Worm (Caenorhabditis elegans) whole organism, midembryonic: ENCODE results near the gene srr-6.

Experiments used
- T22C8.4 ChIP-seq: fragments of 200-800 bp; sonication (Bioruptor generic); IDR thresholded peaks from 2 replicates; pipeline ENCODE4 v1.3.6; 2022; ENCODE audit warnings: missing genetic modification characterization, missing compliant biosample characterization
- cog-1 ChIP-seq: sonication (generic microtip); optimal IDR thresholded peaks from 2 replicates; lab custom pipeline; 2016; ENCODE audit warnings: missing genetic modification characterization, missing compliant biosample characterization
- flt-1 ChIP-seq: fragments of 200-800 bp; sonication (Bioruptor generic); IDR thresholded peaks from 2 replicates; pipeline ENCODE4 v1.3.6; 2022; ENCODE audit warnings: missing genetic modification characterization, missing compliant biosample characterization
- klf-2 ChIP-seq: fragments of 200-800 bp; sonication (Bioruptor generic); conservative IDR thresholded peaks from 2 replicates; pipeline ENCODE4 v1.3.6; 2022; ENCODE audit warnings: missing genetic modification reagents, missing genetic modification characterization, missing compliant biosample characterization
- med-1 ChIP-seq: sonication (generic microtip); optimal IDR thresholded peaks from 2 replicates; lab custom pipeline; 2017; ENCODE audit warnings: missing genetic modification characterization, mild to moderate bottlenecking, missing compliant biosample characterization, antibody characterized with exemption, missing genetic modification reagents; ENCODE audit not compliant: insufficient read depth
- ref-1 ChIP-seq: fragments of 200-800 bp; sonication (Bioruptor generic); conservative IDR thresholded peaks from 2 replicates; pipeline ENCODE4 v1.3.6; 2022; ENCODE audit warnings: missing genetic modification reagents, missing genetic modification characterization, missing compliant biosample characterization
- tab-1 ChIP-seq: fragments of 200-800 bp; sonication (Bioruptor generic); IDR thresholded peaks from 2 replicates; pipeline ENCODE4 v1.3.6; 2022; ENCODE audit warnings: missing genetic modification characterization, missing compliant biosample characterization
- ztf-23 ChIP-seq: fragments of 200-800 bp; sonication (Bioruptor generic); IDR thresholded peaks from 2 replicates; pipeline ENCODE4 v1.3.6; 2022; ENCODE audit warnings: missing genetic modification reagents, missing genetic modification characterization, missing compliant biosample characterization
- ztf-29 ChIP-seq: fragments of 200-800 bp; sonication (Bioruptor generic); IDR thresholded peaks from 2 replicates; pipeline ENCODE4 v1.3.6; 2022; ENCODE audit warnings: missing genetic modification reagents, missing genetic modification characterization, missing compliant biosample characterization

srr-6 gene

ce11 chrV:5046103-5046502 is 33.5 kb downstream of the srr-6 start, which contains the start of gene exc-14:
Gene exc-14 (minus strand): TSS chrV:5046203.
- TF ChIP-seq T22C8.4 (GFP tag; lab: Robert Waterston, UW) (no peak), ref-1 (GFP tag; lab: Robert Waterston, UW) (no peak), med-1 (GFP tag; lab: Kevin White, UChicago) (no peak)

- no peak for TF ChIP-seq tab-1
- TF ChIP-seq flt-1 (GFP tag; lab: Robert Waterston, UW): no peak
- no peak for TF ChIP-seq med-1 (GFP tag; lab: Kevin White, UChicago)
- TF ChIP-seq cog-1: no peak
- no peak for TF ChIP-seq ref-1 (GFP tag; lab: Robert Waterston, UW)
- TF ChIP-seq T22C8.4 (GFP tag; lab: Robert Waterston, UW): no peak
- TF ChIP-seq klf-2 (GFP tag; lab: Robert Waterston, UW): no peak
- no peak for TF ChIP-seq ztf-29 (GFP tag; lab: Robert Waterston, UW)
- TF ChIP-seq ztf-23 (GFP tag; lab: Robert Waterston, UW): no peak
Measured at ce11 chrV:5046558-5046957, 34.0 kb downstream of the srr-6 start.

ce11 chrV:5047230-5047629 is 34.6 kb downstream of the srr-6 start:
- TF ChIP-seq flt-1 (GFP tag; lab: Robert Waterston, UW) (peak; percentile 80), klf-2 (GFP tag; lab: Robert Waterston, UW) (peak; percentile 72), ztf-23 (GFP tag; lab: Robert Waterston, UW) (peak; percentile 78), tab-1 (0 out of 2 replicates have a peak, but pooled peaks have one; percentile 49)

- peak; percentile 74 for TF ChIP-seq cog-1
- no peak for TF ChIP-seq tab-1
- TF ChIP-seq T22C8.4 (GFP tag; lab: Robert Waterston, UW): no peak
- TF ChIP-seq med-1 (GFP tag; lab: Kevin White, UChicago): no peak
- TF ChIP-seq ref-1 (GFP tag; lab: Robert Waterston, UW): no peak
- TF ChIP-seq ztf-29 (GFP tag; lab: Robert Waterston, UW): peak; percentile 56
- TF ChIP-seq flt-1 (GFP tag; lab: Robert Waterston, UW): no peak; the same call in 1 of the 2 replicates
- TF ChIP-seq klf-2 (GFP tag; lab: Robert Waterston, UW): no peak
- TF ChIP-seq ztf-23 (GFP tag; lab: Robert Waterston, UW): peak; percentile 80
Measured at ce11 chrV:5049333-5049942, 36.8 kb downstream of the srr-6 start, which contains the start of the genes pqn-51 and K11D12.14. Gene pqn-51 (plus strand): TSS chrV:5049607. Gene K11D12.14 (plus strand): TSS chrV:5049636.

- TF ChIP-seq tab-1 (no peak), flt-1 (GFP tag; lab: Robert Waterston, UW) (no peak)
Measured at ce11 chrV:5050073-5050599, 37.5 kb downstream of the srr-6 start.

- TF ChIP-seq ztf-23 (GFP tag; lab: Robert Waterston, UW): no peak
- TF ChIP-seq T22C8.4 (GFP tag; lab: Robert Waterston, UW): no peak
- no peak for TF ChIP-seq ref-1 (GFP tag; lab: Robert Waterston, UW)
- TF ChIP-seq cog-1: no peak
- TF ChIP-seq med-1 (GFP tag; lab: Kevin White, UChicago): no peak
- TF ChIP-seq ztf-29 (GFP tag; lab: Robert Waterston, UW): no peak
- no peak for TF ChIP-seq flt-1 (GFP tag; lab: Robert Waterston, UW)
- TF ChIP-seq tab-1: no peak
- no peak for TF ChIP-seq klf-2 (GFP tag; lab: Robert Waterston, UW)
Measured at ce11 chrV:5052233-5052632, 39.6 kb downstream of the srr-6 start, which contains the start of gene K11D12.12. Gene K11D12.12 (plus strand): TSS chrV:5052261.

- TF ChIP-seq T22C8.4 (GFP tag; lab: Robert Waterston, UW): no peak
Measured at ce11 chrV:5053335-5053734, 40.7 kb downstream of the srr-6 start, which contains the start of gene cwp-4. Gene cwp-4 (plus strand): TSS chrV:5053635.
